Worm (Caenorhabditis elegans) whole organism, mixed stage, embryonic: Measurements from ENCODE around the gene pmp-5.

ENCODE experiments used
- lin-13 ChIP-seq: fragments of 150-350 bp; optimal IDR thresholded peaks from 2 replicates; lab custom pipeline; 2014; ENCODE audit warnings: missing biosample characterization, missing genetic modification characterization
- nhr-237 ChIP-seq: fragments of 150-350 bp; optimal IDR thresholded peaks from 2 replicates; lab custom pipeline; 2014; ENCODE audit warnings: missing biosample characterization, missing genetic modification characterization
- unc-62 ChIP-seq: fragments of 150-350 bp; optimal IDR thresholded peaks from 2 replicates; lab custom pipeline; 2014; ENCODE audit warnings: missing biosample characterization, missing genetic modification reagents, missing genetic modification characterization
- ztf-11 ChIP-seq: fragments of 150-350 bp; optimal IDR thresholded peaks from 2 replicates; lab custom pipeline; 2014; ENCODE audit warnings: missing biosample characterization, missing genetic modification characterization

- TF ChIP-seq lin-13 (tag; lab: Kevin White, UChicago) (no peak), unc-62 (GFP tag; lab: Kevin White, UChicago) (no peak), ztf-11 (tag; lab: Kevin White, UChicago) (no peak), nhr-237 (tag; lab: Kevin White, UChicago) (no peak)
These were observed 26.3 kb upstream of the pmp-5 start, which contains the start of gene mtl-1 for ce11 chrV:6691813-6692351.
